Fruit fly (Drosophila melanogaster): Measurements from ENCODE around the gene HemK2.

DNA sequence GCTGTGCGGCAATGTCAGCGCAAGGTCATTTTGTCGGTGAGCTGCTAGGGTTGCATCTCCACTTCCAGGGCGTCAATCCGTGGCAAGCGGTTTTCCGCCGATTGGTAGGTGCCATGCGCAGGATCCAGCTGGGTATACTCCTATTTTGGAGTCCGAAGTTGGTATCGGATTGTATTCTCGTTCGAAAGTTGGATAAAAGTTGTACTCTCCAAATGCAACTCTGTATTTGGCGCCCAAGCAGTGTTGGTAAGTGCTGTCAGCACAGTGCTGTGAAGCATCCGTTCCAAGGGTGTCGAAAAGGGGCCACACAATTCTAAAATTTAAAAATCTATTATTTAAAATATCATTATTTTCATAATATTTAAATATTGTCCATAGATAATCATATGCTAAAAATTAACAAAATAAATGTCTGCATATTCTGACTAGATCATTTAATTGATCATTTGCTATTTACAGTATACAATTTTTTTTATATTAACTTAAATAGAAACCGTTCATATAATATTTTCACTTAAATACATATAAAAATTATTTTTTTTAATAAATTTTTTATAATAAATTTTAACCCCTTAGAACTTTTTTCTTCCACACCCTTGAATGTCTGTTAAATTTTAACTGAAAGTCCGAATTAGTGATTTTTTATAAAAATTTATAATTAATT lies 10.9 kb downstream of the HemK2 start:
- no peak for TF ChIP-seq Hr38 (GFP tag; optimal IDR thresholded peaks at IDR 0.05)
- peak; percentile 72 for TF ChIP-seq CG6854 (GFP tag; optimal IDR thresholded peaks at IDR 0.05)
- no peak for TF ChIP-seq Hr4 (GFP tag; optimal IDR thresholded peaks at IDR 0.05)
- peak; percentile 68 for TF ChIP-seq fd59A (GFP tag; optimal IDR thresholded peaks at IDR 0.05)
- TF ChIP-seq CG6792 (GFP tag; optimal IDR thresholded peaks at IDR 0.05) = peak; percentile 82
- TF ChIP-seq CG8632 (GFP tag; optimal IDR thresholded peaks at IDR 0.05) = peak; percentile 89
- no peak for TF ChIP-seq pdm3 (GFP tag; optimal IDR thresholded peaks at IDR 0.05)
- TF ChIP-seq Eip75B (GFP tag; optimal IDR thresholded peaks at IDR 0.05) = no peak
- peak; percentile 88 for TF ChIP-seq Hr39 (GFP tag; optimal IDR thresholded peaks at IDR 0.05)
- TF ChIP-seq svp (GFP tag) = peak; percentile 97
- TF ChIP-seq CG32006 (GFP tag; optimal IDR thresholded peaks at IDR 0.05) = peak; percentile 88
- peak; percentile 79 for TF ChIP-seq Sox15 (GFP tag; optimal IDR thresholded peaks at IDR 0.05)
- TF ChIP-seq CG10631 (GFP tag; optimal IDR thresholded peaks at IDR 0.05) = peak; percentile 91

Measured in whole organism, prepupa.